Fruit fly (Drosophila melanogaster): ENCODE data around the gene CG5880.

CG5880 gene

dm6 chr3R:27069201-27069600 lies 47.3 kb upstream of the CG5880 start (continued):
- TF ChIP-seq CG34406 (GFP tag; optimal IDR thresholded peaks at IDR 0.05) (no peak), CG15336 (GFP tag; IDR thresholded peaks at IDR 0.05) (no peak; the same call in 1 of the 2 replicates), Ets21C (GFP tag; optimal IDR thresholded peaks at IDR 0.05) (no peak), net (GFP tag; optimal IDR thresholded peaks at IDR 0.05) (no peak), Hr38 (GFP tag; optimal IDR thresholded peaks at IDR 0.05) (no peak), CG7368 (GFP tag; optimal IDR thresholded peaks at IDR 0.05) (no peak), CG8319 (GFP tag; optimal IDR thresholded peaks at IDR 0.05) (no peak), salr (GFP tag; optimal IDR thresholded peaks at IDR 0.05) (no peak), Hr4 (GFP tag; optimal IDR thresholded peaks at IDR 0.05) (peak; percentile 3), lz (GFP tag; optimal IDR thresholded peaks at IDR 0.05) (no peak), CG8119 (GFP tag; IDR thresholded peaks at IDR 0.05) (0 out of 3 replicates have a peak, but pooled peaks have one; percentile 23), Blimp-1 (GFP tag; optimal IDR thresholded peaks at IDR 0.05) (no peak), topi (GFP tag; optimal IDR thresholded peaks at IDR 0.05) (no peak), CG11902 (GFP tag; optimal IDR thresholded peaks at IDR 0.05) (no peak)

dm6 chr3R:27069810-27070625 lies 46.5 kb upstream of the CG5880 start, which contains the start of gene spz:
Gene spz, minus strand, starts transcription at chr3R:27070070.
- TF ChIP-seq CG31627 (GFP tag; optimal IDR thresholded peaks at IDR 0.05) (no peak), Ets96B (tag; optimal IDR thresholded peaks at IDR 0.05) (no peak), Hr4 (GFP tag; optimal IDR thresholded peaks at IDR 0.05) (peak; percentile 40), CG34406 (GFP tag; optimal IDR thresholded peaks at IDR 0.05) (no peak), Sox15 (GFP tag; optimal IDR thresholded peaks at IDR 0.05) (no peak), Blimp-1 (GFP tag; optimal IDR thresholded peaks at IDR 0.05) (peak; percentile 48), CG8319 (GFP tag; optimal IDR thresholded peaks at IDR 0.05) (no peak), CG10669 (GFP tag; optimal IDR thresholded peaks at IDR 0.05) (peak; percentile 61), lz (GFP tag; optimal IDR thresholded peaks at IDR 0.05) (no peak), CG11294 (GFP tag; IDR thresholded peaks at IDR 0.05) (no peak), Ets21C (GFP tag; optimal IDR thresholded peaks at IDR 0.05) (no peak), Eip75B (GFP tag; optimal IDR thresholded peaks at IDR 0.05) (no peak), fd85E (GFP tag; optimal IDR thresholded peaks at IDR 0.05) (no peak), CG9139 (GFP tag; optimal IDR thresholded peaks at IDR 0.05) (no peak), spab (GFP tag; optimal IDR thresholded peaks at IDR 0.05) (no peak), ss (GFP tag; optimal IDR thresholded peaks at IDR 0.05) (peak in 1 of 2 experiments; percentile 16), CG4318 (GFP tag; optimal IDR thresholded peaks at IDR 0.05) (no peak), CG3919 (GFP tag; optimal IDR thresholded peaks at IDR 0.05) (peak; percentile 21), cyc (GFP tag; optimal IDR thresholded peaks at IDR 0.05) (no peak), dsx (GFP tag; optimal IDR thresholded peaks at IDR 0.05; ENCODE audit: poor library complexity, severe bottlenecking) (peak; percentile 19), CG6163 (GFP tag; IDR thresholded peaks at IDR 0.05) (peak; percentile 20; the same call in 1 of the 3 replicates), CG10631 (GFP tag; optimal IDR thresholded peaks at IDR 0.05) (no peak), CG8632 (GFP tag; optimal IDR thresholded peaks at IDR 0.05) (no peak), achi (GFP tag; optimal IDR thresholded peaks at IDR 0.05) (no peak), pdm3 (GFP tag; optimal IDR thresholded peaks at IDR 0.05) (peak; percentile 4), CG6792 (GFP tag; optimal IDR thresholded peaks at IDR 0.05) (no peak), fkh (GFP tag; optimal IDR thresholded peaks at IDR 0.05) (no peak), fd59A (GFP tag; optimal IDR thresholded peaks at IDR 0.05) (no peak), Smox (GFP tag; optimal IDR thresholded peaks at IDR 0.05) (no peak), CG11762 (GFP tag; optimal IDR thresholded peaks at IDR 0.05; ENCODE audit: insufficient read depth) (peak; percentile 12), CG8119 (GFP tag; IDR thresholded peaks at IDR 0.05) (peak; percentile 33; the same call in 1 of the 3 replicates), Gug (GFP tag; IDR thresholded peaks at IDR 0.05) (no peak), salr (GFP tag; optimal IDR thresholded peaks at IDR 0.05) (no peak), CG3032 (tag; optimal IDR thresholded peaks at IDR 0.05) (no peak), CG6276 (GFP tag; optimal IDR thresholded peaks at IDR 0.05) (no peak), CG16779 (tag; optimal IDR thresholded peaks at IDR 0.05) (no peak), CG1621 (tag; optimal IDR thresholded peaks at IDR 0.05) (no peak), topi (GFP tag; optimal IDR thresholded peaks at IDR 0.05) (no peak), OdsH (GFP tag; optimal IDR thresholded peaks at IDR 0.05) (peak; percentile 22), Eip78C (GFP tag) (peak; percentile 77), dac (GFP tag; optimal IDR thresholded peaks at IDR 0.05) (no peak), CG7368 (GFP tag; optimal IDR thresholded peaks at IDR 0.05) (no peak), acj6 (GFP tag; optimal IDR thresholded peaks at IDR 0.05) (no peak)

Data from whole organism, prepupa.